Fruit fly (Drosophila melanogaster) whole organism, embryonic: ENCODE measurements around the gene RhoGEF4.

Source experiments
- ATbp ChIP-seq: fragments of 200-800 bp; sonication (Bioruptor generic); optimal IDR thresholded peaks from 2 replicates; lab custom pipeline; 2017; ENCODE audit warnings: missing biosample characterization, mild to moderate bottlenecking, missing genetic modification characterization, missing genetic modification reagents
- Asciz ChIP-seq: fragments of 200-800 bp; sonication (Bioruptor generic); optimal IDR thresholded peaks from 2 replicates; lab custom pipeline; 2017; ENCODE audit warnings: missing biosample characterization, mild to moderate bottlenecking, missing genetic modification characterization, missing genetic modification reagents
- Bdp1 ChIP-seq: fragments of 200-800 bp; sonication (Bioruptor generic); optimal IDR thresholded peaks from 3 replicates; lab custom pipeline; 2016; ENCODE audit warnings: missing biosample characterization, missing genetic modification characterization
- BtbVII ChIP-seq: fragments of 200-800 bp; sonication (Bioruptor generic); optimal IDR thresholded peaks from 3 replicates; lab custom pipeline; 2017; ENCODE audit warnings: missing biosample characterization, mild to moderate bottlenecking, missing genetic modification characterization
- CG10366 ChIP-seq: fragments of 200-800 bp; sonication (Bioruptor generic); IDR thresholded peaks from 2 replicates; pipeline ENCODE4 v1.3.6; 2022; ENCODE audit warnings: missing biosample characterization, missing genetic modification characterization
- CG11085 ChIP-seq: fragments of 200-800 bp; sonication (Bioruptor generic); IDR thresholded peaks from 2 replicates; pipeline ENCODE4 v1.3.6; 2022; ENCODE audit warnings: missing biosample characterization, missing genetic modification characterization
- CG11093 ChIP-seq: fragments of 200-800 bp; sonication (Bioruptor generic); IDR thresholded peaks from 3 replicates; pipeline ENCODE4 v1.3.6; 2022; ENCODE audit warnings: missing biosample characterization, missing genetic modification characterization
- CG12391 ChIP-seq: fragments of 200-800 bp; sonication (Bioruptor generic); optimal IDR thresholded peaks from 3 replicates; lab custom pipeline; 2018; ENCODE audit warnings: missing biosample characterization, mild to moderate bottlenecking, missing genetic modification characterization, moderate library complexity
- CG13123 ChIP-seq: fragments of 200-800 bp; sonication (Bioruptor generic); optimal IDR thresholded peaks from 2 replicates; lab custom pipeline; 2016; ENCODE audit warnings: missing biosample characterization, missing genetic modification characterization
- CG13287 ChIP-seq: fragments of 200-800 bp; sonication (Bioruptor generic); IDR thresholded peaks from 2 replicates; pipeline ENCODE4 v1.3.6; 2022; ENCODE audit warnings: missing biosample characterization, missing genetic modification characterization; ENCODE audit not compliant: partially characterized antibody
- CG14441 ChIP-seq: fragments of 200-800 bp; sonication (Bioruptor generic); IDR thresholded peaks from 2 replicates; pipeline ENCODE4 v1.3.6; 2022; ENCODE audit warnings: missing biosample characterization, missing genetic modification characterization
- CG14965 ChIP-seq: fragments of 200-800 bp; sonication (Bioruptor generic); optimal IDR thresholded peaks from 2 replicates; lab custom pipeline; 2016; ENCODE audit warnings: missing biosample characterization, missing genetic modification characterization, borderline replicate concordance
- CG17359 ChIP-seq: fragments of 200-800 bp; sonication (Bioruptor generic); optimal IDR thresholded peaks from 3 replicates; lab custom pipeline; 2018; ENCODE audit warnings: missing biosample characterization, mild to moderate bottlenecking, missing genetic modification characterization, moderate library complexity
- CG17912 ChIP-seq: fragments of 200-800 bp; sonication (Bioruptor generic); optimal IDR thresholded peaks from 2 replicates; lab custom pipeline; 2018; ENCODE audit warnings: missing biosample characterization, mild to moderate bottlenecking, missing genetic modification characterization
- CG1832 ChIP-seq: fragments of 200-800 bp; sonication (Bioruptor generic); optimal IDR thresholded peaks from 2 replicates; lab custom pipeline; 2017; ENCODE audit warnings: missing biosample characterization, mild to moderate bottlenecking, missing genetic modification characterization, inconsistent platforms
- CG2129 ChIP-seq: fragments of 200-800 bp; sonication (Bioruptor generic); IDR thresholded peaks from 2 replicates; pipeline ENCODE4 v1.3.6; 2022; ENCODE audit warnings: missing biosample characterization, missing genetic modification characterization; ENCODE audit not compliant: partially characterized antibody
- CG5953 ChIP-seq: fragments of 200-800 bp; sonication (Bioruptor generic); IDR thresholded peaks from 2 replicates; pipeline ENCODE4 v1.3.6; 2022; ENCODE audit warnings: missing biosample characterization, missing genetic modification characterization
- CG6654 ChIP-seq: fragments of 200-800 bp; sonication (Bioruptor generic); optimal IDR thresholded peaks from 2 replicates; lab custom pipeline; 2017; ENCODE audit warnings: missing biosample characterization, mild to moderate bottlenecking, missing genetic modification characterization
- CG6683 ChIP-seq: fragments of 200-800 bp; sonication (Bioruptor generic); optimal IDR thresholded peaks from 2 replicates; lab custom pipeline; 2017; ENCODE audit warnings: missing biosample characterization, mild to moderate bottlenecking, missing genetic modification characterization, missing genetic modification reagents
- CG6765 ChIP-seq: fragments of 200-800 bp; sonication (Bioruptor generic); optimal IDR thresholded peaks from 3 replicates; lab custom pipeline; 2017; ENCODE audit warnings: missing biosample characterization, mild to moderate bottlenecking, missing genetic modification characterization
- CG7745 ChIP-seq: fragments of 200-800 bp; sonication (Bioruptor generic); optimal IDR thresholded peaks from 2 replicates; lab custom pipeline; 2018; ENCODE audit warnings: missing biosample characterization, mild to moderate bottlenecking, missing genetic modification characterization, moderate library complexity
- CG7987 ChIP-seq: fragments of 200-800 bp; sonication (Bioruptor generic); optimal IDR thresholded peaks from 2 replicates; lab custom pipeline; 2018; ENCODE audit warnings: missing biosample characterization, mild to moderate bottlenecking, missing genetic modification characterization, moderate library complexity
- CG9437 ChIP-seq: fragments of 200-800 bp; sonication (Bioruptor generic); optimal IDR thresholded peaks from 2 replicates; lab custom pipeline; 2018; ENCODE audit warnings: missing biosample characterization, mild to moderate bottlenecking, missing genetic modification characterization
- CG9609 ChIP-seq: fragments of 200-800 bp; sonication (Bioruptor generic); optimal IDR thresholded peaks from 3 replicates; lab custom pipeline; 2016; ENCODE audit warnings: missing biosample characterization, missing genetic modification characterization
- Camta ChIP-seq: fragments of 200-800 bp; sonication (Bioruptor generic); optimal IDR thresholded peaks from 2 replicates; lab custom pipeline; 2016; ENCODE audit warnings: missing biosample characterization, missing genetic modification characterization
- CrebB ChIP-seq: fragments of 200-800 bp; sonication (Bioruptor generic); optimal IDR thresholded peaks from 3 replicates; lab custom pipeline; 2018; ENCODE audit warnings: missing biosample characterization, mild to moderate bottlenecking, missing genetic modification characterization
- Doc2 ChIP-seq: fragments of 200-800 bp; sonication (Bioruptor generic); IDR thresholded peaks from 2 replicates; pipeline ENCODE4 v1.3.6; 2022; ENCODE audit warnings: missing biosample characterization, missing genetic modification characterization
- Doc3 ChIP-seq: fragments of 200-800 bp; sonication (Bioruptor generic); IDR thresholded peaks from 3 replicates; pipeline ENCODE4 v1.3.6; 2022; ENCODE audit warnings: missing biosample characterization, missing genetic modification characterization; ENCODE audit not compliant: partially characterized antibody
- HLH54F ChIP-seq: fragments of 200-800 bp; sonication (Bioruptor generic); optimal IDR thresholded peaks from 3 replicates; lab custom pipeline; 2016; ENCODE audit warnings: missing biosample characterization, missing genetic modification characterization
- NfI ChIP-seq: fragments of 200-800 bp; sonication (Bioruptor generic); optimal IDR thresholded peaks from 3 replicates; lab custom pipeline; 2018; ENCODE audit warnings: missing biosample characterization, mild to moderate bottlenecking, missing genetic modification characterization, moderate library complexity
- Xrp1 ChIP-seq: fragments of 200-800 bp; sonication (Bioruptor generic); IDR thresholded peaks from 2 replicates; pipeline ENCODE4 v1.3.6; 2022; ENCODE audit warnings: missing biosample characterization, missing genetic modification characterization
- abd-A ChIP-seq: fragments of 200-800 bp; sonication (Bioruptor generic); optimal IDR thresholded peaks from 3 replicates; lab custom pipeline; 2019; ENCODE audit warnings: missing biosample characterization, mild to moderate bottlenecking, missing genetic modification characterization, moderate library complexity
- al ChIP-seq: fragments of 200-800 bp; sonication (Bioruptor generic); IDR thresholded peaks from 2 replicates; pipeline ENCODE4 v1.3.6; 2022; ENCODE audit warnings: missing biosample characterization, missing genetic modification characterization
- cg ChIP-seq: fragments of 200-800 bp; sonication (Bioruptor generic); optimal IDR thresholded peaks from 3 replicates; lab custom pipeline; 2019; ENCODE audit warnings: missing biosample characterization, mild to moderate bottlenecking, missing genetic modification characterization, moderate library complexity
- da ChIP-seq: fragments of 200-800 bp; sonication (Bioruptor generic); optimal IDR thresholded peaks from 2 replicates; lab custom pipeline; 2016; ENCODE audit warnings: missing biosample characterization, missing genetic modification characterization
- esg ChIP-seq: fragments of 200-800 bp; sonication (Bioruptor generic); conservative IDR thresholded peaks from 2 replicates; pipeline ENCODE4 v1.3.6; 2022; ENCODE audit warnings: missing biosample characterization, missing genetic modification characterization
- eyg ChIP-seq: fragments of 200-800 bp; sonication (Bioruptor generic); optimal IDR thresholded peaks from 3 replicates; lab custom pipeline; 2016; ENCODE audit warnings: missing biosample characterization, missing genetic modification characterization
- fd96Cb ChIP-seq: fragments of 200-800 bp; sonication (Bioruptor generic); optimal IDR thresholded peaks from 2 replicates; lab custom pipeline; 2018; ENCODE audit warnings: missing biosample characterization, mild to moderate bottlenecking, missing genetic modification characterization, moderate library complexity
- gce ChIP-seq: fragments of 200-800 bp; sonication (Bioruptor generic); IDR thresholded peaks from 3 replicates; pipeline ENCODE4 v1.3.6; 2022; ENCODE audit warnings: missing biosample characterization, missing genetic modification characterization
- gsb ChIP-seq: fragments of 200-800 bp; sonication (Bioruptor generic); IDR thresholded peaks from 2 replicates; pipeline ENCODE4 v1.3.6; 2022; ENCODE audit warnings: missing biosample characterization, missing genetic modification characterization
- pb ChIP-seq: fragments of 200-800 bp; sonication (Bioruptor generic); optimal IDR thresholded peaks from 3 replicates; lab custom pipeline; 2016; ENCODE audit warnings: missing biosample characterization, missing genetic modification characterization
- pnt ChIP-seq: fragments of 200-800 bp; sonication (Bioruptor generic); optimal IDR thresholded peaks from 3 replicates; lab custom pipeline; 2016; ENCODE audit warnings: missing biosample characterization, missing genetic modification characterization
- psq ChIP-seq: fragments of 200-800 bp; sonication (Bioruptor generic); optimal IDR thresholded peaks from 2 replicates; lab custom pipeline; 2017; ENCODE audit warnings: missing biosample characterization, missing genetic modification characterization
- pum ChIP-seq: fragments of 200-800 bp; sonication (Bioruptor generic); optimal IDR thresholded peaks from 2 replicates; lab custom pipeline; 2016; ENCODE audit warnings: missing biosample characterization, missing genetic modification characterization
- shn ChIP-seq: fragments of 200-800 bp; sonication (Bioruptor generic); optimal IDR thresholded peaks from 3 replicates; lab custom pipeline; 2016; ENCODE audit warnings: missing biosample characterization, missing genetic modification characterization
- sr ChIP-seq: fragments of 200-800 bp; sonication (Bioruptor generic); IDR thresholded peaks from 3 replicates; pipeline ENCODE4 v1.3.6; 2022; ENCODE audit warnings: missing biosample characterization, missing genetic modification characterization
- sug ChIP-seq: fragments of 200-800 bp; optimal IDR thresholded peaks from 2 replicates; lab custom pipeline; 2019; ENCODE audit warnings: missing biosample characterization, mild to moderate bottlenecking, missing genetic modification characterization, moderate library complexity
- twi ChIP-seq: fragments of 200-800 bp; optimal IDR thresholded peaks from 2 replicates; lab custom pipeline; 2019; ENCODE audit warnings: missing biosample characterization, mild to moderate bottlenecking, missing genetic modification characterization, moderate library complexity
- unpg ChIP-seq: fragments of 200-800 bp; sonication (Bioruptor generic); optimal IDR thresholded peaks from 3 replicates; lab custom pipeline; 2018; ENCODE audit warnings: missing biosample characterization, mild to moderate bottlenecking, missing genetic modification characterization, moderate library complexity
- zfh1 ChIP-seq: fragments of 200-800 bp; sonication (Bioruptor generic); IDR thresholded peaks from 3 replicates; pipeline ENCODE4 v1.3.6; 2022; ENCODE audit warnings: missing biosample characterization, missing genetic modification characterization

Gene RhoGEF4

DNA sequence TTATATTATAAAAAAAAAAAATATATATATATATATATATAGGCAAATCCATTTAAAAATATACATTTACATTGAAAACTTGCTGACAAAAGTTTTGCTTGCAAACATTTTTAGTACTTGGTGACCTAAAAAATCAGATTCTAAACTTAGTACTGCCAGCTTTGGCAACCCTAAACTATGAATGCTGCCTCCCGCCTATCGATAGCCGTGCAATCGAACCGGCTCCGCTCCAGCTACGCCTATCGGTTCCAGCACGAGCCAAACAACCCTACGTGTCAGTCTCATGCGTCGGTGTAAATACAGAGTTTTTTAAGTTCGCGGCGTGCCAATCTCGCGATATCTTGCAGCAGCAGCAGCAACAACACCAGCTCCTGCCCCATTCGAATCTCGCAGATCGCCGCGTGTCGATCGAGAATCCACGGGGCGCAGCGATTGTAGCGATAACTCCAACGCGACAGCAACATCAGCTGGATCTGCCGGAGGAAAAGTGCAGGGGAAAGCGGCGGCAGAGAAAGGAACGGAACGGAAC, 37.2 kb upstream of the RhoGEF4 start, which contains the start of gene Sec63 (continued):
- TF ChIP-seq psq (GFP tag; lab: Kevin White, UChicago) = no peak
- peak; percentile 70 for TF ChIP-seq Doc3 (GFP tag; lab: Robert Waterston, UW)
- peak; percentile 10 for TF ChIP-seq CG9609
- TF ChIP-seq eyg (GFP tag; lab: Kevin White, UChicago) = no peak
- TF ChIP-seq CG9437 (GFP tag; lab: Kevin White, UChicago) = no peak
- no peak for TF ChIP-seq shn (GFP tag; lab: Kevin White, UChicago)
- TF ChIP-seq CrebB (tag; lab: Kevin White, UChicago) = no peak
- TF ChIP-seq sug = peak; percentile 3
- TF ChIP-seq pb = peak; percentile 11
- peak; percentile 46 for TF ChIP-seq CG13123
- TF ChIP-seq abd-A (tag; lab: Kevin White, UChicago) = no peak
- TF ChIP-seq CG7745 (tag; lab: Kevin White, UChicago) = no peak
- no peak for TF ChIP-seq CG11093
- peak; percentile 21 for TF ChIP-seq BtbVII
- TF ChIP-seq gce (GFP tag; lab: Robert Waterston, UW) = no peak; the same call in 1 of the 3 replicates
- peak; percentile 89 for TF ChIP-seq CG13287
- no peak for TF ChIP-seq CG1832 (GFP tag; lab: Kevin White, UChicago)
- TF ChIP-seq cg (GFP tag; lab: Kevin White, UChicago) = no peak
- TF ChIP-seq NfI (GFP tag; lab: Kevin White, UChicago) = peak; percentile 36
- peak; percentile 42; the same call in 1 of the 2 replicates for TF ChIP-seq esg (GFP tag; lab: Robert Waterston, UW)
- TF ChIP-seq Camta (GFP tag; lab: Kevin White, UChicago) = no peak
- no peak for TF ChIP-seq twi (tag; lab: Kevin White, UChicago)
- peak; percentile 53 for TF ChIP-seq unpg
- TF ChIP-seq Asciz (GFP tag; lab: Kevin White, UChicago) = peak; percentile 22
- no peak for TF ChIP-seq sr
- no peak for TF ChIP-seq Doc2 (GFP tag; lab: Robert Waterston, UW)
- TF ChIP-seq HLH54F = peak; percentile 6
- peak; percentile 49 for TF ChIP-seq CG17359 (tag; lab: Kevin White, UChicago)
- TF ChIP-seq CG2129 (GFP tag; lab: Robert Waterston, UW) = peak; percentile 69
- no peak for TF ChIP-seq ATbp (GFP tag; lab: Kevin White, UChicago)
- peak; percentile 58 for TF ChIP-seq CG12391 (tag; lab: Kevin White, UChicago)
- no peak for TF ChIP-seq CG6654 (GFP tag; lab: Kevin White, UChicago)
- peak; percentile 34 for TF ChIP-seq pnt (GFP tag; lab: Kevin White, UChicago)
- TF ChIP-seq CG6765 (GFP tag; lab: Kevin White, UChicago) = no peak
- no peak for TF ChIP-seq CG14965 (GFP tag; lab: Kevin White, UChicago)
- no peak for TF ChIP-seq pum (GFP tag; lab: Kevin White, UChicago)
- TF ChIP-seq Xrp1 (GFP tag; lab: Robert Waterston, UW) = peak; percentile 71
- peak; percentile 28 for TF ChIP-seq CG17912 (GFP tag; lab: Kevin White, UChicago)
- TF ChIP-seq CG10366 (GFP tag; lab: Robert Waterston, UW) = peak; percentile 35; the same call in 1 of the 2 replicates
- 0 out of 3 replicates have a peak, but pooled peaks have one; percentile 40 for TF ChIP-seq zfh1 (GFP tag; lab: Robert Waterston, UW)
- peak; percentile 64; the same call in 1 of the 2 replicates for TF ChIP-seq CG14441
- no peak for TF ChIP-seq CG7987 (GFP tag; lab: Kevin White, UChicago)
- no peak for TF ChIP-seq da
- peak; percentile 7 for TF ChIP-seq fd96Cb (tag; lab: Kevin White, UChicago)
- TF ChIP-seq gsb (GFP tag; lab: Robert Waterston, UW) = no peak; the same call in 1 of the 2 replicates
- no peak for TF ChIP-seq CG5953 (GFP tag; lab: Robert Waterston, UW)
- TF ChIP-seq CG11085 (GFP tag; lab: Robert Waterston, UW) = peak; percentile 22; the same call in 1 of the 2 replicates
- TF ChIP-seq Bdp1 (GFP tag; lab: Kevin White, UChicago) = peak; percentile 24
- TF ChIP-seq al (GFP tag; lab: Robert Waterston, UW) = peak; percentile 62
- no peak for TF ChIP-seq CG6683 (GFP tag; lab: Kevin White, UChicago)
